Worm (Caenorhabditis elegans) whole organism, young adult: ENCODE data around the gene F07C4.10.

ENCODE experiments used
- B0019.2 ChIP-seq: fragments of 200-800 bp; sonication (Bioruptor generic); conservative IDR thresholded peaks from 2 replicates; pipeline ENCODE4 v1.3.6; 2022; ENCODE audit warnings: missing genetic modification reagents, missing genetic modification characterization, missing compliant biosample characterization
- B0035.1 ChIP-seq: sonication (generic microtip); optimal IDR thresholded peaks from 2 replicates; lab custom pipeline; 2016; ENCODE audit warnings: missing genetic modification characterization, mild to moderate bottlenecking, missing compliant biosample characterization, missing genotype, missing genetic modification reagents
- B0336.3 ChIP-seq: fragments of 200-800 bp; sonication (Bioruptor generic); IDR thresholded peaks from 2 replicates; pipeline ENCODE4 v1.3.6; 2022; ENCODE audit warnings: missing genetic modification characterization, missing compliant biosample characterization
- F22D6.2 ChIP-seq: sonication (generic microtip); optimal IDR thresholded peaks from 2 replicates; lab custom pipeline; 2016; ENCODE audit warnings: mild to moderate bottlenecking, missing genetic modification characterization, missing compliant biosample characterization
- F49E8.2 ChIP-seq: sonication (generic microtip); optimal IDR thresholded peaks from 3 replicates; lab custom pipeline; 2017; ENCODE audit warnings: missing genetic modification characterization, mild to moderate bottlenecking, missing compliant biosample characterization, antibody characterized with exemption, moderate library complexity; ENCODE audit not compliant: insufficient read depth
- F52B5.7 ChIP-seq: sonication (generic microtip); optimal IDR thresholded peaks from 2 replicates; lab custom pipeline; 2016; ENCODE audit warnings: mild to moderate bottlenecking, missing genetic modification characterization, missing compliant biosample characterization
- F55B11.4 ChIP-seq: sonication (generic microtip); optimal IDR thresholded peaks from 2 replicates; lab custom pipeline; 2016; ENCODE audit warnings: missing compliant biosample characterization, missing genetic modification characterization, borderline replicate concordance; ENCODE audit not compliant: insufficient read depth
- K11D2.4 ChIP-seq: fragments of 200-800 bp; sonication (Bioruptor generic); IDR thresholded peaks from 2 replicates; pipeline ENCODE4 v1.3.6; 2022; ENCODE audit warnings: missing genetic modification reagents, missing genetic modification characterization, missing compliant biosample characterization
- Y56A3A.18 ChIP-seq: fragments of 200-800 bp; sonication (Bioruptor generic); IDR thresholded peaks from 2 replicates; pipeline ENCODE4 v1.3.6; 2022; ENCODE audit warnings: missing genetic modification reagents, missing genetic modification characterization, missing compliant biosample characterization
- Y79H2A.3 ChIP-seq: fragments of 200-800 bp; sonication (Bioruptor generic); conservative IDR thresholded peaks from 2 replicates; pipeline ENCODE4 v1.3.6; 2022; ENCODE audit warnings: missing genetic modification reagents, missing genetic modification characterization, missing compliant biosample characterization
- akir-1 ChIP-seq: fragments of 200-800 bp; sonication (Bioruptor generic); optimal IDR thresholded peaks from 2 replicates; lab custom pipeline; 2018; ENCODE audit warnings: mild to moderate bottlenecking, missing genetic modification characterization, moderate library complexity, missing compliant biosample characterization
- aptf-3 ChIP-seq: fragments of 200-800 bp; sonication (Bioruptor generic); IDR thresholded peaks from 2 replicates; pipeline ENCODE4 v1.3.6; 2022; ENCODE audit warnings: missing genetic modification characterization, missing compliant biosample characterization
- ccch-3 ChIP-seq: fragments of 200-800 bp; sonication (Bioruptor generic); optimal IDR thresholded peaks from 2 replicates; lab custom pipeline; 2018; ENCODE audit warnings: mild to moderate bottlenecking, missing genetic modification characterization, missing compliant biosample characterization
- ceh-100 ChIP-seq: fragments of 200-800 bp; sonication (Bioruptor generic); IDR thresholded peaks from 2 replicates; pipeline ENCODE4 v1.3.6; 2022; ENCODE audit warnings: missing genetic modification reagents, missing genetic modification characterization, missing compliant biosample characterization
- chd-7 ChIP-seq: sonication (generic microtip); optimal IDR thresholded peaks from 2 replicates; lab custom pipeline; 2016; ENCODE audit warnings: mild to moderate bottlenecking, missing genetic modification characterization, moderate library complexity, missing compliant biosample characterization
- dpff-1 ChIP-seq: sonication (generic microtip); optimal IDR thresholded peaks from 2 replicates; lab custom pipeline; 2017; ENCODE audit warnings: mild to moderate bottlenecking, missing genetic modification characterization, missing compliant biosample characterization
- dpl-1 ChIP-seq: fragments of 150-350 bp; optimal IDR thresholded peaks from 2 replicates; lab custom pipeline; 2014; ENCODE audit warnings: missing biosample characterization, missing genetic modification reagents, missing genetic modification characterization
- efl-1 ChIP-seq: fragments of 150-350 bp; optimal IDR thresholded peaks from 2 replicates; lab custom pipeline; 2014; ENCODE audit warnings: missing biosample characterization, missing genetic modification reagents, missing genetic modification characterization
- ets-4 ChIP-seq: fragments of 200-800 bp; sonication (Bioruptor generic); optimal IDR thresholded peaks from 2 replicates; lab custom pipeline; 2018; ENCODE audit warnings: mild to moderate bottlenecking, missing genetic modification characterization, missing compliant biosample characterization
- hlh-12 ChIP-seq: sonication (generic microtip); optimal IDR thresholded peaks from 2 replicates; lab custom pipeline; 2016; ENCODE audit warnings: missing genetic modification characterization, missing compliant biosample characterization
- hmg-1.2 ChIP-seq: fragments of 200-800 bp; sonication (Bioruptor generic); IDR thresholded peaks from 2 replicates; pipeline ENCODE4 v1.3.6; 2022; ENCODE audit warnings: missing genetic modification reagents, missing genetic modification characterization, missing compliant biosample characterization
- lag-1 ChIP-seq: fragments of 200-800 bp; sonication (Bioruptor generic); IDR thresholded peaks from 2 replicates; pipeline ENCODE4 v1.3.6; 2022; ENCODE audit warnings: missing genetic modification reagents, missing genetic modification characterization, missing compliant biosample characterization
- lin-40 ChIP-seq: sonication (generic microtip); optimal IDR thresholded peaks from 2 replicates; lab custom pipeline; 2016; ENCODE audit warnings: missing genetic modification characterization, mild to moderate bottlenecking, missing compliant biosample characterization, missing genotype, missing genetic modification reagents
- lin-54 ChIP-seq: fragments of 200-800 bp; sonication (Bioruptor generic); optimal IDR thresholded peaks from 2 replicates; lab custom pipeline; 2018; ENCODE audit warnings: mild to moderate bottlenecking, missing genetic modification characterization, missing compliant biosample characterization
- madf-3 ChIP-seq: fragments of 200-800 bp; sonication (Bioruptor generic); IDR thresholded peaks from 2 replicates; pipeline ENCODE4 v1.3.6; 2022; ENCODE audit warnings: missing genetic modification reagents, missing genetic modification characterization, missing compliant biosample characterization
- madf-6 ChIP-seq: fragments of 200-800 bp; sonication (Bioruptor generic); IDR thresholded peaks from 2 replicates; pipeline ENCODE4 v1.3.6; 2022; ENCODE audit warnings: missing genetic modification reagents, missing genetic modification characterization, missing compliant biosample characterization
- madf-8 ChIP-seq: fragments of 200-800 bp; sonication (Bioruptor generic); conservative IDR thresholded peaks from 2 replicates; pipeline ENCODE4 v1.3.6; 2022; ENCODE audit warnings: missing genetic modification reagents, missing genetic modification characterization, missing compliant biosample characterization
- mxl-1 ChIP-seq: sonication (generic microtip); optimal IDR thresholded peaks from 2 replicates; lab custom pipeline; 2016; ENCODE audit warnings: missing genetic modification characterization, missing compliant biosample characterization
- nhr-80 ChIP-seq: sonication (generic microtip); optimal IDR thresholded peaks from 2 replicates; lab custom pipeline; 2016; ENCODE audit warnings: missing genetic modification characterization, missing compliant biosample characterization
- nhr-90 ChIP-seq: sonication (generic microtip); optimal IDR thresholded peaks from 2 replicates; lab custom pipeline; 2016; ENCODE audit warnings: missing genotype, mild to moderate bottlenecking, missing genetic modification characterization, missing compliant biosample characterization
- pbrm-1 ChIP-seq: fragments of 200-800 bp; sonication (Bioruptor generic); IDR thresholded peaks from 2 replicates; pipeline ENCODE4 v1.3.6; 2022; ENCODE audit warnings: missing genetic modification reagents, missing genetic modification characterization, missing compliant biosample characterization
- pha-4 ChIP-seq: fragments of 150-350 bp; sonication (generic microtip); optimal IDR thresholded peaks from 2 replicates; lab custom pipeline; 2014; ENCODE audit warnings: missing biosample characterization, missing genetic modification reagents, missing genetic modification characterization
- rcor-1 ChIP-seq: fragments of 200-800 bp; sonication (Bioruptor generic); IDR thresholded peaks from 2 replicates; pipeline ENCODE4 v1.3.6; 2022; ENCODE audit warnings: missing genetic modification reagents, missing genetic modification characterization, missing compliant biosample characterization
- rec-8 ChIP-seq, 2 experiments: sonication (generic microtip); optimal IDR thresholded peaks; 2 replicates each; lab custom pipeline; 2016; ENCODE audit warnings: mild to moderate bottlenecking in 2 of 2, missing genetic modification characterization in 2 of 2, missing genetic modification reagents in 2 of 2, missing genotype in 2 of 2, missing biosample characterization in 1 of 2, missing compliant biosample characterization in 1 of 2, moderate library complexity in 1 of 2
- repo-1 ChIP-seq: sonication (generic microtip); optimal IDR thresholded peaks from 2 replicates; lab custom pipeline; 2017; ENCODE audit warnings: mild to moderate bottlenecking, missing genetic modification characterization, missing compliant biosample characterization
- snpc-1.3 ChIP-seq: sonication (generic microtip); optimal IDR thresholded peaks from 2 replicates; lab custom pipeline; 2017; ENCODE audit warnings: missing genetic modification characterization, mild to moderate bottlenecking, missing compliant biosample characterization, antibody characterized with exemption, moderate library complexity, missing genotype, missing genetic modification reagents; ENCODE audit not compliant: insufficient read depth
- snpc-3.4 ChIP-seq: sonication (generic microtip); optimal IDR thresholded peaks from 2 replicates; lab custom pipeline; 2017; ENCODE audit warnings: missing genetic modification characterization, mild to moderate bottlenecking, missing compliant biosample characterization, antibody characterized with exemption, moderate library complexity, missing genotype, missing genetic modification reagents
- unc-130 ChIP-seq: sonication (generic microtip); optimal IDR thresholded peaks from 2 replicates; lab custom pipeline; 2016; ENCODE audit warnings: missing genetic modification reagents, missing genetic modification characterization, missing compliant biosample characterization
- unc-62 ChIP-seq: fragments of 150-350 bp; optimal IDR thresholded peaks from 2 replicates; lab custom pipeline; 2014; ENCODE audit warnings: missing biosample characterization, missing genetic modification reagents, missing genetic modification characterization
- xnd-1 ChIP-seq: sonication (generic microtip); optimal IDR thresholded peaks from 2 replicates; lab custom pipeline; 2016; ENCODE audit warnings: missing genotype, missing genetic modification reagents, missing genetic modification characterization, missing compliant biosample characterization
- zfh-2 ChIP-seq: fragments of 200-800 bp; sonication (Bioruptor generic); conservative IDR thresholded peaks from 2 replicates; pipeline ENCODE4 v1.3.6; 2022; ENCODE audit warnings: missing genetic modification reagents, missing genetic modification characterization, missing compliant biosample characterization
- ztf-25 ChIP-seq: fragments of 200-800 bp; sonication (Bioruptor generic); IDR thresholded peaks from 2 replicates; pipeline ENCODE4 v1.3.6; 2022; ENCODE audit warnings: missing genetic modification reagents, missing genetic modification characterization, missing compliant biosample characterization
- ztf-26 ChIP-seq: sonication (generic microtip); optimal IDR thresholded peaks from 2 replicates; lab custom pipeline; 2017; ENCODE audit warnings: missing genetic modification characterization, missing compliant biosample characterization
- ztf-3 ChIP-seq: fragments of 200-800 bp; sonication (Bioruptor generic); optimal IDR thresholded peaks from 2 replicates; lab custom pipeline; 2018; ENCODE audit warnings: mild to moderate bottlenecking, missing genetic modification characterization, missing compliant biosample characterization
- ztf-6 ChIP-seq: fragments of 200-800 bp; sonication (Bioruptor generic); IDR thresholded peaks from 2 replicates; pipeline ENCODE4 v1.3.6; 2022; ENCODE audit warnings: missing genetic modification reagents, missing genetic modification characterization, missing compliant biosample characterization

The F07C4.10 gene

ce11 chrV:7604858-7605257 lies 34.8 kb downstream of the F07C4.10 start, which contains the start of gene clec-213:
Gene clec-213, plus strand, starts transcription at chrV:7605158.
- TF ChIP-seq K11D2.4 (GFP tag; lab: Robert Waterston, UW) = no peak
- no peak for TF ChIP-seq Y79H2A.3 (GFP tag; lab: Robert Waterston, UW)
- TF ChIP-seq mxl-1 (tag; lab: Kevin White, UChicago) = no peak
- no peak for TF ChIP-seq aptf-3 (GFP tag; lab: Robert Waterston, UW)
- TF ChIP-seq Y56A3A.18 (GFP tag; lab: Robert Waterston, UW) = no peak
- TF ChIP-seq F55B11.4 = no peak
- no peak for TF ChIP-seq lag-1
- no peak for TF ChIP-seq ceh-100 (GFP tag; lab: Robert Waterston, UW)
- no peak for TF ChIP-seq F49E8.2 (tag; lab: Kevin White, UChicago)
- TF ChIP-seq lin-40 (tag; lab: Kevin White, UChicago) = no peak
- no peak for TF ChIP-seq zfh-2
- no peak for TF ChIP-seq rec-8 (tag; optimal IDR thresholded peaks at IDR 0.05; lab: Kevin White, UChicago)
- TF ChIP-seq unc-62 (GFP tag; lab: Kevin White, UChicago) = no peak
- no peak for TF ChIP-seq ztf-3 (GFP tag; lab: Kevin White, UChicago)
- no peak for TF ChIP-seq nhr-80 (tag; lab: Kevin White, UChicago)
- no peak for TF ChIP-seq ztf-26
- TF ChIP-seq repo-1 = no peak
- no peak for TF ChIP-seq hmg-1.2

- no peak for TF ChIP-seq madf-3
- no peak for TF ChIP-seq ets-4 (GFP tag; lab: Kevin White, UChicago)
- TF ChIP-seq nhr-90 = no peak
- no peak for TF ChIP-seq hlh-12 (tag; lab: Kevin White, UChicago)
- no peak for TF ChIP-seq snpc-3.4 (tag; lab: Kevin White, UChicago)
- TF ChIP-seq lin-54 (GFP tag; lab: Kevin White, UChicago) = no peak
- no peak for TF ChIP-seq pbrm-1
- TF ChIP-seq F22D6.2 (tag; lab: Kevin White, UChicago) = no peak
- no peak for TF ChIP-seq chd-7 (tag; lab: Kevin White, UChicago)
- TF ChIP-seq F49E8.2 (tag; lab: Kevin White, UChicago) = no peak
- TF ChIP-seq unc-130 (GFP tag; lab: Kevin White, UChicago) = no peak
- TF ChIP-seq snpc-1.3 (tag; lab: Kevin White, UChicago) = no peak
- no peak for TF ChIP-seq F52B5.7 (tag; lab: Kevin White, UChicago)
- TF ChIP-seq efl-1 = peak; percentile 86
- no peak for TF ChIP-seq xnd-1
- TF ChIP-seq B0336.3 (GFP tag; lab: Robert Waterston, UW) = no peak
- TF ChIP-seq B0019.2 (GFP tag; lab: Robert Waterston, UW) = no peak
- no peak for TF ChIP-seq ztf-6 (GFP tag; lab: Robert Waterston, UW)
- peak; percentile 84 for TF ChIP-seq madf-6
- no peak for TF ChIP-seq lag-1
- no peak for TF ChIP-seq dpff-1 (tag; lab: Kevin White, UChicago)
- TF ChIP-seq ztf-25 (GFP tag; lab: Robert Waterston, UW) = no peak
- no peak for TF ChIP-seq rcor-1 (GFP tag; lab: Robert Waterston, UW)
- no peak for TF ChIP-seq ccch-3 (GFP tag; lab: Kevin White, UChicago)
- peak; percentile 26; the same call in 1 of the 2 replicates for TF ChIP-seq madf-8 (GFP tag; lab: Robert Waterston, UW)
- peak; percentile 28 for TF ChIP-seq dpl-1 (GFP tag; lab: Kevin White, UChicago)
- TF ChIP-seq B0035.1 (tag; lab: Kevin White, UChicago) = no peak
- TF ChIP-seq repo-1 = no peak
- TF ChIP-seq ztf-26 = no peak
- TF ChIP-seq pha-4 (tag; lab: Kevin White, UChicago) = no peak
- TF ChIP-seq akir-1 (GFP tag; lab: Kevin White, UChicago) = no peak
These were observed 36.3 kb downstream of the F07C4.10 start, which contains the start of gene C50E3.11 for ce11 chrV:7603404-7603803. Gene C50E3.11, minus strand, starts transcription at chrV:7603486.
